Fruit fly (Drosophila melanogaster) whole organism, embryonic: ENCODE measurements around the gene Pig1.
A peak's percentile ranks its signal among the peaks of the same experiment; 100 is the strongest.

Experiments used
- Adf1 ChIP-seq: fragments of 200-800 bp; sonication (Bioruptor generic); IDR thresholded peaks from 2 replicates; pipeline ENCODE4 v1.3.6; 2022; ENCODE audit warnings: missing biosample characterization, missing genetic modification characterization
- Bgb ChIP-seq: fragments of 200-800 bp; sonication (Bioruptor generic); IDR thresholded peaks from 2 replicates; pipeline ENCODE4 v1.3.6; 2022; ENCODE audit warnings: missing biosample characterization, missing genetic modification characterization; ENCODE audit not compliant: partially characterized antibody
- Bteb2 ChIP-seq: fragments of 200-800 bp; sonication (Bioruptor generic); optimal IDR thresholded peaks from 2 replicates; lab custom pipeline; 2016; ENCODE audit warnings: missing biosample characterization, missing genetic modification characterization
- CG10366 ChIP-seq: fragments of 200-800 bp; sonication (Bioruptor generic); IDR thresholded peaks from 2 replicates; pipeline ENCODE4 v1.3.6; 2022; ENCODE audit warnings: missing biosample characterization, missing genetic modification characterization
- CG12744 ChIP-seq: fragments of 200-800 bp; sonication (Bioruptor generic); optimal IDR thresholded peaks from 2 replicates; lab custom pipeline; 2016; ENCODE audit warnings: missing biosample characterization, missing genetic modification characterization
- CG13424 ChIP-seq: fragments of 200-800 bp; sonication (Bioruptor generic); optimal IDR thresholded peaks from 2 replicates; lab custom pipeline; 2019; ENCODE audit warnings: missing biosample characterization, mild to moderate bottlenecking, missing genetic modification characterization, moderate library complexity
- CG18619 ChIP-seq: fragments of 200-800 bp; sonication (Bioruptor generic); optimal IDR thresholded peaks from 3 replicates; lab custom pipeline; 2017; ENCODE audit warnings: missing biosample characterization, mild to moderate bottlenecking, missing genetic modification characterization
- CG2889 ChIP-seq: fragments of 200-800 bp; sonication (Bioruptor generic); IDR thresholded peaks from 3 replicates; pipeline ENCODE4 v1.3.6; 2022; ENCODE audit warnings: missing biosample characterization, missing genetic modification characterization
- CG3407 ChIP-seq: fragments of 200-800 bp; sonication (Bioruptor generic); optimal IDR thresholded peaks from 2 replicates; lab custom pipeline; 2018; ENCODE audit warnings: missing biosample characterization, mild to moderate bottlenecking, missing genetic modification characterization
- CG4424 ChIP-seq: fragments of 200-800 bp; sonication (Bioruptor generic); optimal IDR thresholded peaks from 3 replicates; lab custom pipeline; 2016; ENCODE audit warnings: missing biosample characterization, missing genetic modification characterization
- CG7745 ChIP-seq: fragments of 200-800 bp; sonication (Bioruptor generic); optimal IDR thresholded peaks from 2 replicates; lab custom pipeline; 2018; ENCODE audit warnings: missing biosample characterization, mild to moderate bottlenecking, missing genetic modification characterization, moderate library complexity
- CG8290 ChIP-seq, 3 experiments: fragments of 200-800 bp; sonication (Bioruptor generic); optimal IDR thresholded peaks; 2 replicates each; lab custom pipeline; 2016 to 2019; ENCODE audit warnings: missing biosample characterization in 3 of 3, missing genetic modification characterization in 3 of 3, mild to moderate bottlenecking in 2 of 3, moderate library complexity in 1 of 3
- CG8359 ChIP-seq: fragments of 200-800 bp; sonication (Bioruptor generic); optimal IDR thresholded peaks from 2 replicates; lab custom pipeline; 2017; ENCODE audit warnings: missing biosample characterization, mild to moderate bottlenecking, missing genetic modification characterization, borderline replicate concordance
- CG8924 ChIP-seq: fragments of 200-800 bp; optimal IDR thresholded peaks from 3 replicates; lab custom pipeline; 2019; ENCODE audit warnings: missing biosample characterization, mild to moderate bottlenecking, missing genetic modification characterization, moderate library complexity
- E2f1 ChIP-seq: fragments of 200-800 bp; sonication (Bioruptor generic); IDR thresholded peaks from 2 replicates; pipeline ENCODE4 v1.3.6; 2022; ENCODE audit warnings: missing biosample characterization, missing genetic modification characterization
- Ets97D ChIP-seq: fragments of 200-800 bp; sonication (Bioruptor generic); optimal IDR thresholded peaks from 3 replicates; lab custom pipeline; 2016; ENCODE audit warnings: missing biosample characterization, missing genetic modification characterization
- Fer1 ChIP-seq: fragments of 200-800 bp; sonication (Bioruptor generic); optimal IDR thresholded peaks from 2 replicates; lab custom pipeline; 2017; ENCODE audit warnings: missing biosample characterization, mild to moderate bottlenecking, missing genetic modification characterization
- Fer3 ChIP-seq: fragments of 200-800 bp; sonication (Bioruptor generic); optimal IDR thresholded peaks from 2 replicates; lab custom pipeline; 2018; ENCODE audit warnings: missing biosample characterization, mild to moderate bottlenecking, missing genetic modification characterization, moderate library complexity
- H15 ChIP-seq: fragments of 200-800 bp; sonication (Bioruptor generic); IDR thresholded peaks from 3 replicates; pipeline ENCODE4 v1.3.6; 2022; ENCODE audit warnings: missing biosample characterization, missing genetic modification characterization
- HLH3B ChIP-seq: fragments of 200-800 bp; sonication (Bioruptor generic); IDR thresholded peaks from 2 replicates; pipeline ENCODE4 v1.3.6; 2022; ENCODE audit warnings: missing biosample characterization, missing genetic modification characterization
- Mad ChIP-seq: fragments of 200-800 bp; sonication (Bioruptor generic); optimal IDR thresholded peaks from 2 replicates; lab custom pipeline; 2016; ENCODE audit warnings: missing biosample characterization, missing genetic modification characterization
- Optix ChIP-seq: fragments of 200-800 bp; sonication (Bioruptor generic); IDR thresholded peaks from 3 replicates; pipeline ENCODE4 v1.3.6; 2022; ENCODE audit warnings: missing biosample characterization, missing genetic modification characterization
- Six4 ChIP-seq: fragments of 200-800 bp; sonication (Bioruptor generic); optimal IDR thresholded peaks from 2 replicates; lab custom pipeline; 2016; ENCODE audit warnings: missing biosample characterization, missing genetic modification characterization
- Sox102F ChIP-seq: fragments of 200-800 bp; sonication (Bioruptor generic); optimal IDR thresholded peaks from 2 replicates; lab custom pipeline; 2018; ENCODE audit warnings: missing biosample characterization, mild to moderate bottlenecking, missing genetic modification characterization, moderate library complexity
- Ssrp ChIP-seq: fragments of 200-800 bp; sonication (Bioruptor generic); optimal IDR thresholded peaks from 2 replicates; lab custom pipeline; 2018; ENCODE audit warnings: missing biosample characterization, mild to moderate bottlenecking, missing genetic modification characterization, moderate library complexity
- Xrp1 ChIP-seq: fragments of 200-800 bp; sonication (Bioruptor generic); IDR thresholded peaks from 2 replicates; pipeline ENCODE4 v1.3.6; 2022; ENCODE audit warnings: missing biosample characterization, missing genetic modification characterization
- ase ChIP-seq: fragments of 200-800 bp; sonication (Bioruptor generic); IDR thresholded peaks from 3 replicates; pipeline ENCODE4 v1.3.6; 2022; ENCODE audit warnings: missing biosample characterization, missing genetic modification characterization
- az2 ChIP-seq: fragments of 200-800 bp; sonication (Bioruptor generic); optimal IDR thresholded peaks from 3 replicates; lab custom pipeline; 2016; ENCODE audit warnings: missing biosample characterization, missing genetic modification characterization
- chm ChIP-seq: fragments of 200-800 bp; sonication (Bioruptor generic); IDR thresholded peaks from 2 replicates; pipeline ENCODE4 v1.3.6; 2022; ENCODE audit warnings: missing biosample characterization, missing genetic modification characterization
- ci ChIP-seq: fragments of 200-800 bp; sonication (Bioruptor generic); IDR thresholded peaks from 3 replicates; pipeline ENCODE4 v1.3.6; 2022; ENCODE audit warnings: missing biosample characterization, missing genetic modification characterization
- dm ChIP-seq: fragments of 200-800 bp; sonication (Bioruptor generic); optimal IDR thresholded peaks from 3 replicates; lab custom pipeline; 2016; ENCODE audit warnings: missing biosample characterization, missing genetic modification characterization
- esg ChIP-seq: fragments of 200-800 bp; sonication (Bioruptor generic); conservative IDR thresholded peaks from 2 replicates; pipeline ENCODE4 v1.3.6; 2022; ENCODE audit warnings: missing biosample characterization, missing genetic modification characterization
- fd96Cb ChIP-seq: fragments of 200-800 bp; sonication (Bioruptor generic); optimal IDR thresholded peaks from 2 replicates; lab custom pipeline; 2018; ENCODE audit warnings: missing biosample characterization, mild to moderate bottlenecking, missing genetic modification characterization, moderate library complexity
- grau ChIP-seq: fragments of 200-800 bp; optimal IDR thresholded peaks from 3 replicates; lab custom pipeline; 2019; ENCODE audit warnings: missing biosample characterization, mild to moderate bottlenecking, missing genetic modification characterization, moderate library complexity
- gsb ChIP-seq: fragments of 200-800 bp; sonication (Bioruptor generic); IDR thresholded peaks from 2 replicates; pipeline ENCODE4 v1.3.6; 2022; ENCODE audit warnings: missing biosample characterization, missing genetic modification characterization
- gsb-n ChIP-seq: fragments of 200-800 bp; sonication (Bioruptor generic); optimal IDR thresholded peaks from 3 replicates; lab custom pipeline; 2018; ENCODE audit warnings: missing biosample characterization, mild to moderate bottlenecking, missing genetic modification characterization
- ham ChIP-seq: fragments of 200-800 bp; sonication (Bioruptor generic); IDR thresholded peaks from 2 replicates; pipeline ENCODE4 v1.3.6; 2022; ENCODE audit warnings: missing biosample characterization, missing genetic modification characterization
- hkb ChIP-seq, 2 experiments: fragments of 200-800 bp in 1 of 2; fragments of >200 bp in 1 of 2; sonication (Bioruptor generic) in 1 of 2; IDR thresholded peaks in 1 of 2; optimal IDR thresholded peaks in 1 of 2; 2 replicates each; pipeline versions ENCODE4 v1.3.6 to Lab custom; 2017 to 2022; ENCODE audit warnings: missing biosample characterization in 1 of 2, missing genetic modification characterization in 1 of 2
- ken ChIP-seq: fragments of 200-800 bp; sonication (Bioruptor generic); IDR thresholded peaks from 3 replicates; pipeline ENCODE4 v1.3.6; 2022; ENCODE audit warnings: missing biosample characterization, missing genetic modification characterization
- lab ChIP-seq: fragments of 200-800 bp; sonication (Bioruptor generic); optimal IDR thresholded peaks from 3 replicates; lab custom pipeline; 2017; ENCODE audit warnings: missing biosample characterization, missing genetic modification characterization, mild to moderate bottlenecking, moderate library complexity, missing genetic modification reagents
- nmo ChIP-seq: fragments of 200-800 bp; sonication (Bioruptor generic); optimal IDR thresholded peaks from 2 replicates; lab custom pipeline; 2018; ENCODE audit warnings: missing biosample characterization, mild to moderate bottlenecking, missing genetic modification characterization, moderate library complexity
- sens-2 ChIP-seq: fragments of 200-800 bp; sonication (Bioruptor generic); IDR thresholded peaks from 2 replicates; pipeline ENCODE4 v1.3.6; 2022; ENCODE audit warnings: missing biosample characterization, missing genetic modification characterization
- seq ChIP-seq: fragments of 200-800 bp; sonication (Bioruptor generic); IDR thresholded peaks from 2 replicates; pipeline ENCODE4 v1.3.6; 2022; ENCODE audit warnings: missing biosample characterization, missing genetic modification characterization
- ssp ChIP-seq: fragments of 200-800 bp; sonication (Bioruptor generic); IDR thresholded peaks from 2 replicates; pipeline ENCODE4 v1.3.6; 2022; ENCODE audit warnings: missing biosample characterization, missing genetic modification characterization
- stc ChIP-seq: fragments of 200-800 bp; sonication (Bioruptor generic); IDR thresholded peaks from 2 replicates; pipeline ENCODE4 v1.3.6; 2022; ENCODE audit warnings: missing biosample characterization, missing genetic modification characterization
- tin ChIP-seq: fragments of 200-800 bp; sonication (Bioruptor generic); optimal IDR thresholded peaks from 3 replicates; lab custom pipeline; 2016; ENCODE audit warnings: missing biosample characterization, missing genetic modification characterization
- unpg ChIP-seq: fragments of 200-800 bp; sonication (Bioruptor generic); optimal IDR thresholded peaks from 3 replicates; lab custom pipeline; 2018; ENCODE audit warnings: missing biosample characterization, mild to moderate bottlenecking, missing genetic modification characterization, moderate library complexity

Gene Pig1

DNA sequence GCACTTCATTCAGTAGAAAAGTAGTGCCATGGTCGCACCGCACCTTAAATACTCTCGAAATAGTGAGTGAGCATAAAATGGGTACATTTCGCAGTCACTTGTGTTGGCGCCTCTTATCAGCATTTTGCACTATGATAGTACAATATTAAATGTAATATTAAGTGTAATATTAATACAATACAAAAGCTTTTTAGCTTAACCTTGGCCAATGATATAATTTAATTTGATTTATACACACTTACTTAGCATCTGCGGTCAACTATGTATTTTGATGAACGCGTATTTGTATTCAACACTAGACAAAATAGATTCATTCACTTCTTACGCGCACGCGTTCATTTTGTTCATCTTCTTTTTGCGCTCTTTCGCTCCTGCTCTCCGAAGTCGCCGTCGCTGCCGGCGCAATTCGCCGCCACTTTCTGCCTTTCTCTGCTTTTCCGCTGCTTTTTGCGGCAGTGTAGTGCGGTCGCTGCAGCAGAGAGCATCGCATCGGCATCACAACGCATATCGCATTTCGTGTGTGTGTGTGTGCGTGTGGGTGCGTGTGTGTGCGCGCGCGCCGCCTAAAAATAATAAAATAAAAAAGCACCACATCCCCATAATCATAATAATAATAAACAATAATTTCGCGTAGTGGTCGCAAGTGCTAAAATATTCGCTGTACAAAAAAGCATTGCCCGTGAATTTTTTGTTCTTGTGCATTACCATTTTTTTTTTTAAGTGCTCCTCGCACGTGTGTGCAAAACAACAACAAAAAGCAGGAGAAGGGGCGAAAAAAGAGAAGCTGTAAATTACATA, 40.0 kb upstream of the Pig1 start (continued):
- TF ChIP-seq nmo (GFP tag; lab: Kevin White, UChicago) (peak; percentile 56), hkb (optimal IDR thresholded peaks at IDR 0.05; lab: Kevin White, UChicago) (no peak), hkb (GFP tag; IDR thresholded peaks at IDR 0.05; lab: Robert Waterston, UW) (peak; percentile 31; the same call in 1 of the 2 replicates), CG10366 (GFP tag; lab: Robert Waterston, UW) (peak; percentile 47), tin (peak; percentile 53), Sox102F (GFP tag; lab: Kevin White, UChicago) (peak; percentile 54), ham (GFP tag; lab: Robert Waterston, UW) (no peak), Fer1 (GFP tag; lab: Kevin White, UChicago) (peak; percentile 17), esg (GFP tag; lab: Robert Waterston, UW) (peak; percentile 30; the same call in 1 of the 2 replicates), az2 (GFP tag; lab: Kevin White, UChicago) (peak; percentile 31), fd96Cb (tag; lab: Kevin White, UChicago) (peak; percentile 46), dm (GFP tag; lab: Kevin White, UChicago) (peak; percentile 14), Bgb (GFP tag; lab: Robert Waterston, UW) (peak; percentile 52; the same call in 1 of the 2 replicates), CG3407 (GFP tag; lab: Kevin White, UChicago) (peak; percentile 7), sens-2 (GFP tag; lab: Robert Waterston, UW) (peak; percentile 42; the same call in 1 of the 2 replicates), Six4 (GFP tag; lab: Kevin White, UChicago) (peak; percentile 17), Mad (GFP tag; lab: Kevin White, UChicago) (no peak), Ets97D (GFP tag; lab: Kevin White, UChicago) (no peak), chm (GFP tag; lab: Robert Waterston, UW) (no peak), Xrp1 (peak; percentile 18; the same call in 1 of the 2 replicates), gsb-n (tag; lab: Kevin White, UChicago) (no peak), CG12744 (no peak), CG8290 (GFP tag; optimal IDR thresholded peaks at IDR 0.05; lab: Kevin White, UChicago) (peak; percentile 39), CG8290 (tag; optimal IDR thresholded peaks at IDR 0.05; lab: Kevin White, UChicago) (peak; percentile 23 to 30), stc (GFP tag; lab: Robert Waterston, UW) (peak; percentile 25; the same call in 1 of the 2 replicates), CG2889 (GFP tag; lab: Robert Waterston, UW) (peak; percentile 18; the same call in 1 of the 3 replicates), Fer3 (tag; lab: Kevin White, UChicago) (peak; percentile 22), CG13424 (tag; lab: Kevin White, UChicago) (peak; percentile 59), Ssrp (peak; percentile 43), lab (GFP tag; lab: Kevin White, UChicago) (peak; percentile 41), HLH3B (GFP tag; lab: Robert Waterston, UW) (peak; percentile 41; the same call in 1 of the 2 replicates), ssp (0 out of 2 replicates have a peak, but pooled peaks have one; percentile 9), E2f1 (peak; percentile 23), Optix (GFP tag; lab: Robert Waterston, UW) (0 out of 3 replicates have a peak, but pooled peaks have one; percentile 38), ken (GFP tag; lab: Robert Waterston, UW) (0 out of 3 replicates have a peak, but pooled peaks have one; percentile 23), CG7745 (tag; lab: Kevin White, UChicago) (no peak), CG18619 (peak; percentile 29), ci (GFP tag; lab: Robert Waterston, UW) (peak; percentile 65; the same call in 2 of the 3 replicates), unpg (peak; percentile 37), ase (GFP tag; lab: Robert Waterston, UW) (0 out of 3 replicates have a peak, but pooled peaks have one; percentile 39), H15 (GFP tag; lab: Robert Waterston, UW) (0 out of 3 replicates have a peak, but pooled peaks have one; percentile 6), CG8359 (no peak), Adf1 (GFP tag; lab: Robert Waterston, UW) (peak; percentile 91), seq (GFP tag; lab: Robert Waterston, UW) (peak; percentile 39; the same call in 1 of the 2 replicates), Bteb2 (GFP tag; lab: Kevin White, UChicago) (no peak), grau (tag; lab: Kevin White, UChicago) (peak; percentile 55), gsb (no peak), CG8924 (peak; percentile 34), CG4424 (peak; percentile 32)
